Fruit fly (Drosophila melanogaster) whole organism, embryonic: ENCODE results near the gene mxt.

Source experiments
- Ada2b ChIP-seq: fragments of 200-800 bp; sonication (Bioruptor generic); IDR thresholded peaks from 2 replicates; pipeline ENCODE4 v1.3.6; 2022; ENCODE audit warnings: missing biosample characterization, missing genetic modification characterization
- CG10565 ChIP-seq: fragments of 200-800 bp; sonication (Bioruptor generic); optimal IDR thresholded peaks from 3 replicates; lab custom pipeline; 2016; ENCODE audit warnings: missing biosample characterization, mild to moderate bottlenecking, missing genetic modification characterization
- CG11456 ChIP-seq: fragments of 200-800 bp; sonication (Bioruptor generic); IDR thresholded peaks from 3 replicates; pipeline ENCODE4 v1.3.6; 2022; ENCODE audit warnings: missing biosample characterization, missing genetic modification characterization
- CG12744 ChIP-seq: fragments of 200-800 bp; sonication (Bioruptor generic); optimal IDR thresholded peaks from 2 replicates; lab custom pipeline; 2016; ENCODE audit warnings: missing biosample characterization, missing genetic modification characterization
- CG14710 ChIP-seq: fragments of 200-800 bp; sonication (Bioruptor generic); optimal IDR thresholded peaks from 3 replicates; lab custom pipeline; 2019; ENCODE audit warnings: missing biosample characterization, mild to moderate bottlenecking, missing genetic modification characterization, moderate library complexity
- CG15514 ChIP-seq: fragments of 200-800 bp; sonication (Bioruptor generic); optimal IDR thresholded peaks from 3 replicates; lab custom pipeline; 2017; ENCODE audit warnings: missing biosample characterization, missing genetic modification characterization, mild to moderate bottlenecking, moderate library complexity, missing genetic modification reagents
- CG1603 ChIP-seq: fragments of 200-800 bp; sonication (Bioruptor generic); optimal IDR thresholded peaks from 2 replicates; lab custom pipeline; 2019; ENCODE audit warnings: missing biosample characterization, mild to moderate bottlenecking, missing genetic modification characterization, moderate library complexity
- CG16813 ChIP-seq: fragments of 200-800 bp; sonication (Bioruptor generic); IDR thresholded peaks from 3 replicates; pipeline ENCODE4 v1.3.6; 2022; ENCODE audit warnings: missing biosample characterization, missing genetic modification characterization; ENCODE audit not compliant: partially characterized antibody
- CG17328 ChIP-seq: fragments of 200-800 bp; sonication (Bioruptor generic); IDR thresholded peaks from 2 replicates; pipeline ENCODE4 v1.3.6; 2022; ENCODE audit warnings: missing biosample characterization, missing genetic modification characterization
- CG17568 ChIP-seq: fragments of 200-800 bp; sonication (Bioruptor generic); optimal IDR thresholded peaks from 2 replicates; lab custom pipeline; 2018; ENCODE audit warnings: missing biosample characterization, mild to moderate bottlenecking, missing genetic modification characterization, moderate library complexity
- CG18619 ChIP-seq: fragments of 200-800 bp; sonication (Bioruptor generic); optimal IDR thresholded peaks from 3 replicates; lab custom pipeline; 2017; ENCODE audit warnings: missing biosample characterization, mild to moderate bottlenecking, missing genetic modification characterization
- CG2116 ChIP-seq: fragments of 200-800 bp; sonication (Bioruptor generic); optimal IDR thresholded peaks from 3 replicates; lab custom pipeline; 2018; ENCODE audit warnings: missing biosample characterization, mild to moderate bottlenecking, missing genetic modification characterization
- CG2712 ChIP-seq: fragments of 200-800 bp; optimal IDR thresholded peaks from 3 replicates; lab custom pipeline; 2019; ENCODE audit warnings: missing biosample characterization, mild to moderate bottlenecking, missing genetic modification characterization, moderate library complexity
- CG32767 ChIP-seq: fragments of 200-800 bp; sonication (Bioruptor generic); IDR thresholded peaks from 2 replicates; pipeline ENCODE4 v1.3.6; 2022; ENCODE audit warnings: missing biosample characterization, missing genetic modification characterization
- CG33557 ChIP-seq: fragments of 200-800 bp; sonication (Bioruptor generic); optimal IDR thresholded peaks from 2 replicates; lab custom pipeline; 2019; ENCODE audit warnings: missing biosample characterization, mild to moderate bottlenecking, missing genetic modification characterization, moderate library complexity
- CG3407 ChIP-seq: fragments of 200-800 bp; sonication (Bioruptor generic); optimal IDR thresholded peaks from 2 replicates; lab custom pipeline; 2018; ENCODE audit warnings: missing biosample characterization, mild to moderate bottlenecking, missing genetic modification characterization
- CG4328 ChIP-seq: fragments of 200-800 bp; sonication (Bioruptor generic); optimal IDR thresholded peaks from 3 replicates; lab custom pipeline; 2017; ENCODE audit warnings: missing biosample characterization, missing genetic modification reagents, missing genetic modification characterization
- CG7928 ChIP-seq: fragments of 200-800 bp; sonication (Bioruptor generic); optimal IDR thresholded peaks from 2 replicates; lab custom pipeline; 2017; ENCODE audit warnings: missing biosample characterization, mild to moderate bottlenecking, missing genetic modification characterization
- CG9932 ChIP-seq: fragments of 200-800 bp; sonication (Bioruptor generic); IDR thresholded peaks from 2 replicates; pipeline ENCODE4 v1.3.6; 2022; ENCODE audit warnings: missing biosample characterization, missing genetic modification characterization
- CTCF ChIP-seq: fragments of 200-800 bp; sonication (Bioruptor generic); optimal IDR thresholded peaks from 2 replicates; lab custom pipeline; 2017; ENCODE audit warnings: missing biosample characterization, mild to moderate bottlenecking, missing genetic modification characterization, moderate library complexity
- D19A ChIP-seq: fragments of 200-800 bp; optimal IDR thresholded peaks from 3 replicates; lab custom pipeline; 2019; ENCODE audit warnings: missing biosample characterization, mild to moderate bottlenecking, missing genetic modification characterization, moderate library complexity
- ERR ChIP-seq: fragments of 200-800 bp; sonication (Bioruptor generic); optimal IDR thresholded peaks from 2 replicates; lab custom pipeline; 2016; ENCODE audit warnings: missing biosample characterization, missing genetic modification characterization
- H15 ChIP-seq: fragments of 200-800 bp; sonication (Bioruptor generic); IDR thresholded peaks from 3 replicates; pipeline ENCODE4 v1.3.6; 2022; ENCODE audit warnings: missing biosample characterization, missing genetic modification characterization
- H2.0 ChIP-seq: fragments of 200-800 bp; sonication (Bioruptor generic); IDR thresholded peaks from 2 replicates; pipeline ENCODE4 v1.3.6; 2022; ENCODE audit warnings: missing biosample characterization, missing genetic modification characterization
- Hmx ChIP-seq: fragments of 200-800 bp; sonication (Bioruptor generic); optimal IDR thresholded peaks from 2 replicates; lab custom pipeline; 2016; ENCODE audit warnings: missing biosample characterization, missing genetic modification characterization
- Hr3 ChIP-seq: fragments of 200-800 bp; sonication (Bioruptor generic); optimal IDR thresholded peaks from 3 replicates; lab custom pipeline; 2016; ENCODE audit warnings: missing biosample characterization, missing genetic modification characterization
- Hsf ChIP-seq: fragments of 200-800 bp; sonication (Bioruptor generic); optimal IDR thresholded peaks from 3 replicates; lab custom pipeline; 2016; ENCODE audit warnings: missing biosample characterization, missing genetic modification characterization
- Lpt ChIP-seq: fragments of >200 bp; optimal IDR thresholded peaks from 2 replicates; lab custom pipeline; 2018; ENCODE audit warnings: missing biosample characterization, missing genetic modification characterization
- Optix ChIP-seq: fragments of 200-800 bp; sonication (Bioruptor generic); IDR thresholded peaks from 3 replicates; pipeline ENCODE4 v1.3.6; 2022; ENCODE audit warnings: missing biosample characterization, missing genetic modification characterization
- amos ChIP-seq: fragments of 200-800 bp; sonication (Bioruptor generic); IDR thresholded peaks from 2 replicates; pipeline ENCODE4 v1.3.6; 2022; ENCODE audit warnings: missing biosample characterization, missing genetic modification characterization; ENCODE audit not compliant: partially characterized antibody
- ara ChIP-seq: fragments of 200-800 bp; sonication (Bioruptor generic); IDR thresholded peaks from 2 replicates; pipeline ENCODE4 v1.3.6; 2022; ENCODE audit warnings: missing biosample characterization, missing genetic modification characterization
- ash1 ChIP-seq: fragments of 200-800 bp; sonication (Bioruptor generic); optimal IDR thresholded peaks from 2 replicates; lab custom pipeline; 2018; ENCODE audit warnings: missing biosample characterization, mild to moderate bottlenecking, missing genetic modification characterization
- bcd ChIP-seq: fragments of 200-800 bp; sonication (Bioruptor generic); optimal IDR thresholded peaks from 2 replicates; lab custom pipeline; 2017; ENCODE audit warnings: missing biosample characterization, mild to moderate bottlenecking, missing genetic modification characterization
- chm ChIP-seq: fragments of 200-800 bp; sonication (Bioruptor generic); IDR thresholded peaks from 2 replicates; pipeline ENCODE4 v1.3.6; 2022; ENCODE audit warnings: missing biosample characterization, missing genetic modification characterization
- chn ChIP-seq: fragments of 200-800 bp; sonication (Bioruptor generic); optimal IDR thresholded peaks from 2 replicates; lab custom pipeline; 2016; ENCODE audit warnings: missing biosample characterization, missing genetic modification characterization
- corto ChIP-seq: fragments of 200-800 bp; sonication (Bioruptor generic); optimal IDR thresholded peaks from 2 replicates; lab custom pipeline; 2016; ENCODE audit warnings: missing biosample characterization, mild to moderate bottlenecking, missing genetic modification characterization, moderate library complexity
- crol ChIP-seq: fragments of 200-800 bp; sonication (Bioruptor generic); IDR thresholded peaks from 2 replicates; pipeline ENCODE4 v1.3.6; 2022; ENCODE audit warnings: missing biosample characterization, missing genetic modification characterization
- da ChIP-seq: fragments of 200-800 bp; sonication (Bioruptor generic); optimal IDR thresholded peaks from 2 replicates; lab custom pipeline; 2016; ENCODE audit warnings: missing biosample characterization, missing genetic modification characterization
- eyg ChIP-seq: fragments of 200-800 bp; sonication (Bioruptor generic); optimal IDR thresholded peaks from 3 replicates; lab custom pipeline; 2016; ENCODE audit warnings: missing biosample characterization, missing genetic modification characterization
- fu2 ChIP-seq: fragments of 200-800 bp; sonication (Bioruptor generic); optimal IDR thresholded peaks from 2 replicates; lab custom pipeline; 2016; ENCODE audit warnings: missing biosample characterization, missing genetic modification characterization
- grn ChIP-seq: fragments of 200-800 bp; sonication (Bioruptor generic); optimal IDR thresholded peaks from 3 replicates; lab custom pipeline; 2017; ENCODE audit warnings: missing biosample characterization, missing genetic modification characterization
- kah ChIP-seq: fragments of 200-800 bp; sonication (Bioruptor generic); optimal IDR thresholded peaks from 2 replicates; lab custom pipeline; 2018; ENCODE audit warnings: missing biosample characterization, mild to moderate bottlenecking, missing genetic modification characterization
- lov ChIP-seq, 2 experiments: fragments of 200-800 bp in 1 of 2; fragments of >200 bp in 1 of 2; sonication (Bioruptor generic) in 1 of 2; IDR thresholded peaks in 1 of 2; optimal IDR thresholded peaks in 1 of 2; 2 replicates in 1 of 2; 3 replicates in 1 of 2; pipeline versions ENCODE4 v1.3.6 to Lab custom; 2017 to 2022; ENCODE audit warnings: missing biosample characterization in 1 of 2, missing genetic modification characterization in 1 of 2
- nom ChIP-seq: fragments of 200-800 bp; sonication (Bioruptor generic); optimal IDR thresholded peaks from 2 replicates; lab custom pipeline; 2017; ENCODE audit warnings: missing biosample characterization, missing genetic modification characterization, mild to moderate bottlenecking, moderate library complexity, missing genetic modification reagents
- pnt ChIP-seq: fragments of 200-800 bp; sonication (Bioruptor generic); optimal IDR thresholded peaks from 3 replicates; lab custom pipeline; 2016; ENCODE audit warnings: missing biosample characterization, missing genetic modification characterization
- pros ChIP-seq: fragments of 200-800 bp; sonication (Bioruptor generic); optimal IDR thresholded peaks from 3 replicates; lab custom pipeline; 2019; ENCODE audit warnings: missing biosample characterization, mild to moderate bottlenecking, missing genetic modification characterization, moderate library complexity
- sens ChIP-seq: fragments of 200-800 bp; sonication (Bioruptor generic); peaks from one replicate; lab custom pipeline; 2016; ENCODE audit warnings: missing biosample characterization, missing genetic modification characterization
- sim ChIP-seq: fragments of 200-800 bp; sonication (Bioruptor generic); IDR thresholded peaks from 2 replicates; pipeline ENCODE4 v1.3.6; 2022; ENCODE audit warnings: missing biosample characterization, missing genetic modification characterization
- sqz ChIP-seq: fragments of 200-800 bp; sonication (Bioruptor generic); optimal IDR thresholded peaks from 3 replicates; lab custom pipeline; 2018; ENCODE audit warnings: missing biosample characterization, mild to moderate bottlenecking, missing genetic modification characterization
- toy ChIP-seq: fragments of 200-800 bp; sonication (Bioruptor generic); IDR thresholded peaks from 2 replicates; pipeline ENCODE4 v1.3.6; 2022; ENCODE audit warnings: missing biosample characterization, missing genetic modification characterization
- unpg ChIP-seq: fragments of 200-800 bp; sonication (Bioruptor generic); optimal IDR thresholded peaks from 3 replicates; lab custom pipeline; 2018; ENCODE audit warnings: missing biosample characterization, mild to moderate bottlenecking, missing genetic modification characterization, moderate library complexity
- usp ChIP-seq: fragments of >200 bp; optimal IDR thresholded peaks from 2 replicates; lab custom pipeline; 2017; ENCODE audit warnings: missing biosample characterization, missing genetic modification characterization

The mxt gene

DNA sequence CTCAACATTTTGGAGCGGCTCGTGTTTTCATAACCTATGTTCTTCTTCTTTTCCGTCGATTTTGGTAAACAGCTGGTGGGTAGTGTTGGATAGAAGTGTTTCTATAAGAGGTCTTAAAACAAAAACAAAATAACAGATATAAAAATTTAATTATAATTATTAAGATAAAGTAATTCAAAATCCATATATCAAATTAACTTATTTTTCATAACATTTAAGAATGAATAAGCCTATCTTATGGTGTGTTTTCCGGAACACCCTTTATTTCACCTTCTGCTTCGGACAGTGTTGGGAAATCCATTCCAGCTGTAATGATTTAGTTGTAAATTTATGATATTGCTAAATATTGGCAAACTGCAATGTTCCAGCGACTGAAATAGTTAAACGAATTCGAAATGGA lies 3.3 kb upstream of the mxt start, which contains the start of the genes mRpS2 and Mon1 (continued):
- peak; percentile 78 for TF ChIP-seq ERR (GFP tag; lab: Kevin White, UChicago)
- TF ChIP-seq kah (GFP tag; lab: Kevin White, UChicago), result peak; percentile 70
- TF ChIP-seq crol, result peak; percentile 53
- peak; percentile 93 for TF ChIP-seq CG15514 (GFP tag; lab: Kevin White, UChicago)
- peak; percentile 94 for TF ChIP-seq toy (GFP tag; lab: Robert Waterston, UW)
- TF ChIP-seq CG16813 (GFP tag; lab: Robert Waterston, UW), result no peak; the same call in 2 of the 3 replicates
- peak; percentile 96 for TF ChIP-seq ara
- TF ChIP-seq CTCF (GFP tag; lab: Kevin White, UChicago), result peak; percentile 37
- TF ChIP-seq CG12744 (GFP tag; lab: Kevin White, UChicago), result peak; percentile 65
- peak; percentile 70 for TF ChIP-seq pnt (GFP tag; lab: Kevin White, UChicago)
- peak; percentile 68 for TF ChIP-seq CG1603 (tag; lab: Kevin White, UChicago)
- peak; percentile 59 for TF ChIP-seq corto (GFP tag; lab: Kevin White, UChicago)
- TF ChIP-seq CG2116 (GFP tag; lab: Kevin White, UChicago), result peak; percentile 78
- TF ChIP-seq da (GFP tag; lab: Kevin White, UChicago), result peak; percentile 37
- peak; percentile 86 for TF ChIP-seq D19A
- TF ChIP-seq CG17568 (GFP tag; lab: Kevin White, UChicago), result peak; percentile 90
- TF ChIP-seq Hmx (GFP tag; lab: Kevin White, UChicago), result peak; percentile 24
- TF ChIP-seq Hsf (GFP tag; lab: Kevin White, UChicago), result peak; percentile 85
- peak; percentile 80 for TF ChIP-seq CG4328 (GFP tag; lab: Kevin White, UChicago)
- TF ChIP-seq chm, result peak; percentile 71
- peak; percentile 95 for TF ChIP-seq CG14710 (tag; lab: Kevin White, UChicago)
- TF ChIP-seq Ada2b (GFP tag; lab: Robert Waterston, UW), result peak; percentile 95
- TF ChIP-seq CG11456 (GFP tag; lab: Robert Waterston, UW), result peak; percentile 97
- peak; percentile 3 for TF ChIP-seq CG10565 (GFP tag; lab: Kevin White, UChicago)
- TF ChIP-seq CG3407 (GFP tag; lab: Kevin White, UChicago), result peak; percentile 89
- peak; percentile 97 for TF ChIP-seq CG17328
- peak; percentile 95 for TF ChIP-seq H2.0 (GFP tag; lab: Robert Waterston, UW)
- TF ChIP-seq H15 (GFP tag; lab: Robert Waterston, UW), result peak; percentile 97
- peak; percentile 95 for TF ChIP-seq unpg
- TF ChIP-seq CG9932 (GFP tag; lab: Robert Waterston, UW), result peak; percentile 98
- TF ChIP-seq CG33557, result peak; percentile 81
- peak; percentile 69 for TF ChIP-seq sqz (GFP tag; lab: Kevin White, UChicago)
- TF ChIP-seq bcd (GFP tag; lab: Kevin White, UChicago), result peak; percentile 94
- TF ChIP-seq nom (GFP tag; lab: Kevin White, UChicago), result peak; percentile 79
- peak; percentile 81 for TF ChIP-seq sim
- peak; percentile 77 for TF ChIP-seq fu2
- TF ChIP-seq pros (GFP tag; lab: Kevin White, UChicago), result no peak
- peak; percentile 95 for TF ChIP-seq CG32767 (GFP tag; lab: Robert Waterston, UW)
- peak; percentile 92 for TF ChIP-seq CG18619
- TF ChIP-seq usp, result no peak
- TF ChIP-seq Optix (GFP tag; lab: Robert Waterston, UW), result peak; percentile 85
- TF ChIP-seq eyg, result peak; percentile 18
- TF ChIP-seq amos, result no peak
- peak; percentile 97 for TF ChIP-seq CG2712 (tag; lab: Kevin White, UChicago)
- peak; percentile 47 for TF ChIP-seq ash1 (GFP tag; lab: Kevin White, UChicago)
- peak; percentile 68 for TF ChIP-seq CG7928 (GFP tag; lab: Kevin White, UChicago)
- TF ChIP-seq chn, result peak; percentile 90
- peak; percentile 97 for TF ChIP-seq sens
- TF ChIP-seq Lpt (GFP tag; lab: Kevin White, UChicago), result no peak
- no peak for TF ChIP-seq lov (optimal IDR thresholded peaks at IDR 0.05; lab: Kevin White, UChicago)
- TF ChIP-seq lov (GFP tag; IDR thresholded peaks at IDR 0.05; lab: Robert Waterston, UW), result peak; percentile 93
- peak; percentile 28 for TF ChIP-seq grn (GFP tag; lab: Kevin White, UChicago)
- peak; percentile 96 for TF ChIP-seq Hr3 (GFP tag; lab: Kevin White, UChicago)
